Worm (Caenorhabditis elegans) whole organism, L2 larva: Measurements from ENCODE around the gene K08B12.1.

ENCODE experiments used
- C34F6.9 ChIP-seq: fragments of 150-350 bp; optimal IDR thresholded peaks from 2 replicates; lab custom pipeline; 2014; ENCODE audit warnings: missing biosample characterization, missing genetic modification characterization
- F13H6.1 ChIP-seq: sonication (generic microtip); optimal IDR thresholded peaks from 2 replicates; lab custom pipeline; 2016; ENCODE audit warnings: missing genetic modification characterization, missing compliant biosample characterization
- Y55F3AM.14 ChIP-seq: fragments of 200-800 bp; sonication (Bioruptor generic); optimal IDR thresholded peaks from 2 replicates; lab custom pipeline; 2018; ENCODE audit warnings: mild to moderate bottlenecking, missing genetic modification characterization, missing compliant biosample characterization
- alr-1 ChIP-seq: fragments of 150-350 bp; optimal IDR thresholded peaks from 2 replicates; lab custom pipeline; 2014; ENCODE audit warnings: missing biosample characterization, missing genetic modification characterization
- blmp-1 ChIP-seq: sonication (generic microtip); optimal IDR thresholded peaks from 2 replicates; lab custom pipeline; 2017; ENCODE audit warnings: missing genetic modification characterization, mild to moderate bottlenecking, missing compliant biosample characterization, antibody characterized with exemption, moderate library complexity; ENCODE audit not compliant: insufficient read depth
- ceh-16 ChIP-seq: fragments of 150-350 bp; optimal IDR thresholded peaks from 2 replicates; lab custom pipeline; 2014; ENCODE audit warnings: missing biosample characterization, missing genetic modification characterization
- ceh-82 ChIP-seq: fragments of 150-350 bp; optimal IDR thresholded peaks from 2 replicates; lab custom pipeline; 2014; ENCODE audit warnings: missing biosample characterization, missing genetic modification characterization
- crh-2 ChIP-seq: sonication (generic microtip); optimal IDR thresholded peaks from 2 replicates; lab custom pipeline; 2017; ENCODE audit warnings: missing biosample characterization, missing genetic modification characterization
- dmd-4 ChIP-seq: sonication (generic microtip); optimal IDR thresholded peaks from 2 replicates; lab custom pipeline; 2017; ENCODE audit warnings: missing biosample characterization, missing genetic modification characterization
- egl-27 ChIP-seq: sonication (generic microtip); optimal IDR thresholded peaks from 3 replicates; lab custom pipeline; 2017; ENCODE audit warnings: missing biosample characterization, missing genetic modification reagents, missing genetic modification characterization
- elt-1 ChIP-seq: fragments of 150-350 bp; optimal IDR thresholded peaks from 2 replicates; lab custom pipeline; 2014; ENCODE audit warnings: missing biosample characterization, missing genetic modification characterization
- fos-1 ChIP-seq: fragments of 150-350 bp; optimal IDR thresholded peaks from 2 replicates; lab custom pipeline; 2014; ENCODE audit warnings: missing biosample characterization, missing genetic modification characterization
- gmeb-1 ChIP-seq: fragments of 150-350 bp; optimal IDR thresholded peaks from 2 replicates; lab custom pipeline; 2014; ENCODE audit warnings: missing biosample characterization, missing genetic modification characterization
- lin-39 ChIP-seq: fragments of 150-350 bp; optimal IDR thresholded peaks from 2 replicates; lab custom pipeline; 2014; ENCODE audit warnings: missing biosample characterization, missing genetic modification reagents, missing genetic modification characterization
- lsy-2 ChIP-seq, 2 experiments: fragments of 150-350 bp in 1 of 2; sonication (generic microtip) in 1 of 2; optimal IDR thresholded peaks; 2 replicates each; lab custom pipeline; 2014 to 2017; ENCODE audit warnings: missing biosample characterization in 2 of 2, missing genetic modification characterization in 2 of 2
- mbf-1 ChIP-seq: sonication (generic microtip); optimal IDR thresholded peaks from 2 replicates; lab custom pipeline; 2017; ENCODE audit warnings: missing biosample characterization, missing genetic modification characterization
- mdl-1 ChIP-seq, 2 experiments: fragments of 150-350 bp in 1 of 2; sonication (generic microtip) in 1 of 2; optimal IDR thresholded peaks; 2 replicates each; lab custom pipeline; 2017; ENCODE audit warnings: missing biosample characterization in 2 of 2, missing genetic modification characterization in 2 of 2
- nhr-10 ChIP-seq: sonication (generic microtip); optimal IDR thresholded peaks from 2 replicates; lab custom pipeline; 2017; ENCODE audit warnings: missing biosample characterization, missing genetic modification characterization
- nhr-12 ChIP-seq: fragments of 150-350 bp; optimal IDR thresholded peaks from 2 replicates; lab custom pipeline; 2014; ENCODE audit warnings: missing biosample characterization, missing genetic modification characterization
- nhr-129 ChIP-seq: fragments of 150-350 bp; optimal IDR thresholded peaks from 2 replicates; lab custom pipeline; 2014; ENCODE audit warnings: missing biosample characterization, missing genetic modification characterization
- nhr-21 ChIP-seq: fragments of 150-350 bp; optimal IDR thresholded peaks from 2 replicates; lab custom pipeline; 2014; ENCODE audit warnings: missing biosample characterization, missing genetic modification characterization
- nhr-23 ChIP-seq: fragments of 150-350 bp; optimal IDR thresholded peaks from 2 replicates; lab custom pipeline; 2014; ENCODE audit warnings: missing biosample characterization, missing genetic modification reagents, missing genetic modification characterization
- nhr-237 ChIP-seq: fragments of 150-350 bp; optimal IDR thresholded peaks from 2 replicates; lab custom pipeline; 2014; ENCODE audit warnings: missing biosample characterization, missing genetic modification characterization
- nhr-25 ChIP-seq: fragments of 150-350 bp; sonication (generic microtip); optimal IDR thresholded peaks from 3 replicates; lab custom pipeline; 2014; ENCODE audit warnings: missing biosample characterization, missing genetic modification characterization
- nhr-77 ChIP-seq: fragments of 150-350 bp; optimal IDR thresholded peaks from 2 replicates; lab custom pipeline; 2014; ENCODE audit warnings: missing biosample characterization, missing genetic modification characterization
- sem-4 ChIP-seq: fragments of 150-350 bp; optimal IDR thresholded peaks from 2 replicates; lab custom pipeline; 2014; ENCODE audit warnings: missing biosample characterization, missing genetic modification reagents, missing genetic modification characterization
- sma-3 ChIP-seq: sonication (generic microtip); optimal IDR thresholded peaks from 2 replicates; lab custom pipeline; 2016; ENCODE audit warnings: missing genetic modification reagents, missing genetic modification characterization, missing compliant biosample characterization
- sma-9 ChIP-seq, 2 experiments: fragments of 150-350 bp in 1 of 2; sonication (generic microtip) in 1 of 2; optimal IDR thresholded peaks; 2 replicates each; lab custom pipeline; 2014 to 2016; ENCODE audit warnings: missing genetic modification characterization in 2 of 2, mild to moderate bottlenecking in 1 of 2, missing biosample characterization in 1 of 2, missing compliant biosample characterization in 1 of 2, missing genetic modification reagents in 1 of 2, moderate library complexity in 1 of 2
- unc-55 ChIP-seq: fragments of 150-350 bp; sonication (generic microtip); optimal IDR thresholded peaks from 3 replicates; lab custom pipeline; 2014; ENCODE audit warnings: missing biosample characterization, missing genetic modification reagents, missing genetic modification characterization
- unc-62 ChIP-seq: fragments of 150-350 bp; optimal IDR thresholded peaks from 2 replicates; lab custom pipeline; 2014; ENCODE audit warnings: missing biosample characterization, missing genetic modification reagents, missing genetic modification characterization
- zag-1 ChIP-seq: fragments of 150-350 bp; optimal IDR thresholded peaks from 2 replicates; lab custom pipeline; 2014; ENCODE audit warnings: missing biosample characterization, missing genetic modification characterization
- ztf-1 ChIP-seq: fragments of 200-800 bp; sonication (Bioruptor generic); conservative IDR thresholded peaks from 2 replicates; pipeline ENCODE4 v1.3.6; 2022; ENCODE audit warnings: missing genetic modification characterization, missing compliant biosample characterization
- ztf-11 ChIP-seq: sonication (generic microtip); optimal IDR thresholded peaks from 2 replicates; lab custom pipeline; 2017; ENCODE audit warnings: missing biosample characterization, missing genetic modification characterization

K08B12.1 gene

ce11 chrV:6232886-6233285 is 26.3 kb upstream of the K08B12.1 start:
- TF ChIP-seq nhr-10 (tag; lab: Kevin White, UChicago) (no peak), unc-55 (GFP tag; lab: Kevin White, UChicago) (peak; percentile 24), ztf-1 (no peak), nhr-25 (tag; lab: Kevin White, UChicago) (peak; percentile 12), mdl-1 (tag; optimal IDR thresholded peaks at IDR 0.05; lab: Kevin White, UChicago) (no peak), nhr-129 (peak; percentile 28), sem-4 (peak; percentile 63), lsy-2 (tag; optimal IDR thresholded peaks at IDR 0.05; lab: Kevin White, UChicago) (peak in 1 of 2 experiments; percentile 42), F13H6.1 (tag; lab: Kevin White, UChicago) (peak; percentile 5)
- TF ChIP-seq, all 48 proteins: peak for 6

ce11 chrV:6233952-6234351 is 25.2 kb upstream of the K08B12.1 start:
- TF ChIP-seq nhr-25 (tag; lab: Kevin White, UChicago): peak; percentile 15
- no peak for TF ChIP-seq ztf-11 (tag; lab: Kevin White, UChicago)
- TF ChIP-seq unc-62 (GFP tag; lab: Kevin White, UChicago): no peak
- TF ChIP-seq blmp-1: no peak
- TF ChIP-seq lin-39 (tag; lab: Kevin White, UChicago): no peak
- TF ChIP-seq sma-9 (GFP tag; optimal IDR thresholded peaks at IDR 0.05; lab: Kevin White, UChicago): no peak
- no peak for TF ChIP-seq sma-9 (tag; optimal IDR thresholded peaks at IDR 0.05; lab: Kevin White, UChicago)
- TF ChIP-seq alr-1 (tag; lab: Kevin White, UChicago): no peak
- no peak for TF ChIP-seq unc-55 (GFP tag; lab: Kevin White, UChicago)
- no peak for TF ChIP-seq nhr-77

- TF ChIP-seq zag-1 (tag; lab: Kevin White, UChicago) (no peak), lsy-2 (tag; optimal IDR thresholded peaks at IDR 0.05; lab: Kevin White, UChicago) (no peak), F13H6.1 (tag; lab: Kevin White, UChicago) (no peak), nhr-23 (no peak), dmd-4 (no peak), unc-55 (GFP tag; lab: Kevin White, UChicago) (peak; percentile 32)
Observed at ce11 chrV:6234876-6235275, 24.3 kb upstream of the K08B12.1 start, which contains the start of gene K08B12.3. Gene K08B12.3 (plus strand): TSS chrV:6235176.

ce11 chrV:6238347-6238746 is 20.8 kb upstream of the K08B12.1 start:
- TF ChIP-seq blmp-1 (no peak), sma-9 (GFP tag; optimal IDR thresholded peaks at IDR 0.05; lab: Kevin White, UChicago) (peak; percentile 90), sma-9 (tag; optimal IDR thresholded peaks at IDR 0.05; lab: Kevin White, UChicago) (no peak), sma-3 (GFP tag; lab: Kevin White, UChicago) (peak; percentile 73), mbf-1 (tag; lab: Kevin White, UChicago) (no peak), nhr-129 (peak; percentile 2), egl-27 (tag; lab: Kevin White, UChicago) (peak; percentile 2), nhr-21 (tag; lab: Kevin White, UChicago) (peak; percentile 38), nhr-25 (tag; lab: Kevin White, UChicago) (peak; percentile 18)

- peak; percentile 87 for TF ChIP-seq nhr-25 (tag; lab: Kevin White, UChicago)
- no peak for TF ChIP-seq sem-4
- TF ChIP-seq Y55F3AM.14 (GFP tag; lab: Kevin White, UChicago): no peak
- TF ChIP-seq elt-1: no peak
- TF ChIP-seq ceh-82 (tag; lab: Kevin White, UChicago): no peak
- TF ChIP-seq nhr-12 (tag; lab: Kevin White, UChicago): no peak
- peak; percentile 72 for TF ChIP-seq nhr-21 (tag; lab: Kevin White, UChicago)
- TF ChIP-seq gmeb-1: peak; percentile 20
- peak; percentile 56 for TF ChIP-seq fos-1
- peak; percentile 97 for TF ChIP-seq sma-9 (GFP tag; optimal IDR thresholded peaks at IDR 0.05; lab: Kevin White, UChicago)
- no peak for TF ChIP-seq sma-9 (tag; optimal IDR thresholded peaks at IDR 0.05; lab: Kevin White, UChicago)
- peak; percentile 42 to 72 for TF ChIP-seq mdl-1 (tag; optimal IDR thresholded peaks at IDR 0.05; lab: Kevin White, UChicago)
- TF ChIP-seq blmp-1: peak; percentile 92
- peak; percentile 37 for TF ChIP-seq sma-3 (GFP tag; lab: Kevin White, UChicago)
- no peak for TF ChIP-seq ceh-16
- TF ChIP-seq C34F6.9 (tag; lab: Kevin White, UChicago): no peak
- peak; percentile 56 for TF ChIP-seq nhr-129
- TF ChIP-seq nhr-237 (tag; lab: Kevin White, UChicago): no peak
- peak; percentile 56 for TF ChIP-seq crh-2
- TF ChIP-seq lsy-2 (tag; optimal IDR thresholded peaks at IDR 0.05; lab: Kevin White, UChicago): peak in 1 of 2 experiments; percentile 23
Observed at ce11 chrV:6239855-6240254, 19.3 kb upstream of the K08B12.1 start.
